Worm (Caenorhabditis elegans): ENCODE measurements around the gene ZK632.10.
A peak's percentile ranks its signal among the peaks of the same experiment; 100 is the strongest.

The ZK632.10 gene

DNA sequence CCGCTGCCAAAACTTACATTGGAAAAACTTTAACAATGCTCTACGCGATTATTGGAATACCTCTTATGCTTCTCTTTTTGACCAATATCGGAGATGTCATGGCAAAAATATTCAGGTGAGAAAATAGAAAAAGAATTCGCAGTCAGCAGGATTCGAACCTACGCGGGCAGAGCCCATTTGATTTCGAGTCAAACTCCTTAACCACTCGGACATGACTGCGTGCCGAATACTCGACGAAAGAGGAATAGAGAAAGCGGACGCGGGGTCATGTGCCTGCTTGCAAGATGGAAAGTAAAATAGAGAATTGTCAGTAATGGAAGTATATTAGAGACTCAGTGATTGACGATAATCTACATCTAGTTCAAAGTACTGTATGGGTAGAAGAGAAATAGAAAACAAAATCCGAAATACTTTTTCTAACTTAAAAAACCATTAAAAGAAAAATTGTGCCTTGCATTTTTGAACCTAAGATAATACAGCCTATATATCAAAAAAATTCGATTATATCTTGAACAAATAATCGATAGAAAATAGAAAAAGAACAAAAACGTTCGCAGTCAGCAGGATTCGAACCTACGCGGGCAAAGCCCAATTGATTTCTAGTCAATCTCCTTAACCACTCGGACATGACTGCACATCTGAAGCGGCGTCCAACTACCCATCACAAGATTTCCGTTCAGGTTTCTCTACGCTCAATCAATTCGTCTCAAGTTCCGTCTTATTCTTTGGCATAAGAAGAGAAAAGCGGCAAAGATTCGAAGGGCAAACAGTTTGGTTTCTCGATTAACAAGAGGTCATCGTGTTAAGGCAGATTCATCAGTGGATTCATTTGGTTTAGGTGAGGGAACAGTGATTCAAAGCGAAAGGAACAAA, 34.2 kb upstream of the ZK632.10 start (continued):
- TF ChIP-seq elt-2 (tag; optimal IDR thresholded peaks at IDR 0.05) (peak; percentile 27), tbx-2 (tag; optimal IDR thresholded peaks at IDR 0.05) (peak; percentile 43), pag-3 (tag; optimal IDR thresholded peaks at IDR 0.05; ENCODE audit: borderline replicate concordance, insufficient read depth) (no peak), unc-130 (tag; optimal IDR thresholded peaks at IDR 0.05) (peak; percentile 45), C16A3.4 (tag; optimal IDR thresholded peaks at IDR 0.05) (peak; percentile 63), nhr-237 (tag; optimal IDR thresholded peaks at IDR 0.05) (no peak), mdl-1 (tag; optimal IDR thresholded peaks at IDR 0.05) (peak in 1 of 2 experiments; percentile 75), lin-39 (tag; optimal IDR thresholded peaks at IDR 0.05) (no peak), pax-3 (tag; optimal IDR thresholded peaks at IDR 0.05) (peak; percentile 37), aha-1 (tag; optimal IDR thresholded peaks at IDR 0.05) (no peak), mef-2 (tag; optimal IDR thresholded peaks at IDR 0.05) (no peak), nhr-28 (tag; optimal IDR thresholded peaks at IDR 0.05) (no peak), nhr-19 (GFP tag; conservative IDR thresholded peaks at IDR 0.05) (peak; percentile 43), mep-1 (tag; optimal IDR thresholded peaks at IDR 0.05) (peak; percentile 63), mab-9 (GFP tag; IDR thresholded peaks at IDR 0.05) (no peak), aly-2 (tag; optimal IDR thresholded peaks at IDR 0.05) (peak; percentile 49), nhr-84 (tag; optimal IDR thresholded peaks at IDR 0.05) (no peak), swsn-7 (tag; optimal IDR thresholded peaks at IDR 0.05) (peak; percentile 61), lin-14 (GFP tag; optimal IDR thresholded peaks at IDR 0.05) (peak; percentile 54), unc-62 (GFP tag; optimal IDR thresholded peaks at IDR 0.05) (no peak), C34B4.2 (tag; optimal IDR thresholded peaks at IDR 0.05) (no peak), snpc-4 (tag; optimal IDR thresholded peaks at IDR 0.05) (no peak), dsc-1 (tag; optimal IDR thresholded peaks at IDR 0.05) (peak; percentile 74), fkh-10 (GFP tag; optimal IDR thresholded peaks at IDR 0.05) (peak; percentile 10), nhr-11 (tag; optimal IDR thresholded peaks at IDR 0.05) (peak; percentile 8), ets-5 (GFP tag; IDR thresholded peaks at IDR 0.05) (no peak), lin-15B (tag; optimal IDR thresholded peaks at IDR 0.05) (no peak), egl-27 (tag; optimal IDR thresholded peaks at IDR 0.05) (no peak), hlh-17 (GFP tag; optimal IDR thresholded peaks at IDR 0.05; ENCODE audit: borderline replicate concordance) (no peak), hpl-2 (GFP tag; optimal IDR thresholded peaks at IDR 0.05) (no peak), elt-3 (tag; optimal IDR thresholded peaks at IDR 0.05) (peak in 1 of 6 experiments; percentile 18), Y116A8C.19 (tag; optimal IDR thresholded peaks at IDR 0.05; ENCODE audit: borderline replicate concordance) (no peak), ama-1 (optimal IDR thresholded peaks at IDR 0.05) (no peak)

DNA sequence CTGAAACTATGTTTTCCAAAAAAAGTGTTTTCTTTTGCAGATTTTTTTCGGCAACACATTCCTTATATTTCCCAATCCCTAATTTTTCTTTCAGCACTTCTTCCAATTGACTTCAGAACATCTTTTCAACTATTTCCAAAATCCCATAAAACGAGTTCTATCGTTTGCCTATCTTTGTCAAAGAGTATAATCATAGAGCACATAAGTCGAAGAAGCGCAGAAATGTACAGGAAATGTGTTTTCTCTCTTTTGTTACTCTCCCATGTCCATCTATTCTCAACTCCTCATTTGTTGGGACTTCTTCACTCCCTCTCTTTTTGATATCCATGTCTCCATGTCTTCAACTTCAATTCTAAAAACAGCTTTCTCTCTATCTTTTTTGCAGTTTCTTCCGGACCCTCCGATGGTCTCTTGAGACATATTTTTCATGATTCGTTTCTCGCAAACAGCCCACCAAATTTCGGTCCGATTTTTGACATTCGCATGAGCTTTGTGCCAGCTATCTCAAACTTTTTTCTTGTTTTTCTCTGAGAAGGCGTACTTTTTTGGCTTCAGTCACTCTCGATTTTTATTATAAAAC, 32.8 kb upstream of the ZK632.10 start, which contains the start of gene twk-48:
TSS of gene twk-48 (plus strand) at position 530 of the 580 bp plus-strand sequence.
- TF ChIP-seq ceh-63 (GFP tag; optimal IDR thresholded peaks at IDR 0.05) = no peak
- no peak for TF ChIP-seq fkh-8 (tag; optimal IDR thresholded peaks at IDR 0.05)
- TF ChIP-seq efl-1 (optimal IDR thresholded peaks at IDR 0.05) = no peak
- peak in 1 of 2 experiments; percentile 26 for TF ChIP-seq efl-1 (GFP tag; optimal IDR thresholded peaks at IDR 0.05 in 1 of 2)
- TF ChIP-seq ztf-4 (tag; optimal IDR thresholded peaks at IDR 0.05) = no peak
- peak; percentile 57 for TF ChIP-seq lin-14 (GFP tag; optimal IDR thresholded peaks at IDR 0.05)
- TF ChIP-seq lin-39 (tag; optimal IDR thresholded peaks at IDR 0.05) = no peak
- TF ChIP-seq irx-1 (tag; optimal IDR thresholded peaks at IDR 0.05) = no peak
- no peak for TF ChIP-seq C34B4.2 (tag; optimal IDR thresholded peaks at IDR 0.05)
- no peak for TF ChIP-seq alr-1 (tag; optimal IDR thresholded peaks at IDR 0.05; ENCODE audit: borderline replicate concordance)
- TF ChIP-seq xbp-1 (tag; optimal IDR thresholded peaks at IDR 0.05) = no peak
- no peak for TF ChIP-seq swsn-7 (tag; optimal IDR thresholded peaks at IDR 0.05)
- peak; percentile 73 for TF ChIP-seq fkh-10 (GFP tag; optimal IDR thresholded peaks at IDR 0.05)
- no peak for TF ChIP-seq snpc-4 (tag; optimal IDR thresholded peaks at IDR 0.05)
- no peak for TF ChIP-seq pax-3 (tag; optimal IDR thresholded peaks at IDR 0.05)
- TF ChIP-seq hpl-2 (GFP tag; optimal IDR thresholded peaks at IDR 0.05) = no peak
- no peak for TF ChIP-seq ceh-90 (tag; optimal IDR thresholded peaks at IDR 0.05)
- no peak for TF ChIP-seq nhr-20 (tag; optimal IDR thresholded peaks at IDR 0.05)
- no peak for TF ChIP-seq lin-13 (GFP tag; optimal IDR thresholded peaks at IDR 0.05)
- TF ChIP-seq mdl-1 (tag; optimal IDR thresholded peaks at IDR 0.05) = no peak
- no peak for TF ChIP-seq snu-23 (GFP tag; optimal IDR thresholded peaks at IDR 0.05)
- no peak for TF ChIP-seq unc-130 (tag; optimal IDR thresholded peaks at IDR 0.05)
- TF ChIP-seq egl-13 (tag; optimal IDR thresholded peaks at IDR 0.05) = no peak
- no peak for TF ChIP-seq grh-1 (GFP tag; IDR thresholded peaks at IDR 0.05)
